Fruit fly (Drosophila melanogaster) whole organism, pupa: ENCODE measurements around the gene CG4957.

ENCODE experiments used
- CG10348 ChIP-seq: fragments of 200-800 bp; sonication (Bioruptor generic); IDR thresholded peaks from 2 replicates; pipeline ENCODE4 v1.3.6; 2022; ENCODE audit warnings: missing biosample characterization, missing genetic modification characterization
- CG12605 ChIP-seq: fragments of 200-800 bp; sonication (Bioruptor generic); IDR thresholded peaks from 2 replicates; pipeline ENCODE4 v1.3.6; 2022; ENCODE audit warnings: missing biosample characterization, missing genetic modification characterization
- CG13204 ChIP-seq: fragments of 200-800 bp; sonication (Bioruptor generic); optimal IDR thresholded peaks from 2 replicates; lab custom pipeline; 2018; ENCODE audit warnings: missing biosample characterization, mild to moderate bottlenecking, missing genetic modification characterization, moderate library complexity
- CG14655 ChIP-seq: fragments of 200-800 bp; sonication (Bioruptor generic); optimal IDR thresholded peaks from 3 replicates; lab custom pipeline; 2017; ENCODE audit warnings: mild to moderate bottlenecking, missing biosample characterization, missing genetic modification reagents, missing genetic modification characterization
- CG15710 ChIP-seq: fragments of 200-800 bp; sonication (Bioruptor generic); optimal IDR thresholded peaks from 2 replicates; lab custom pipeline; 2018; ENCODE audit warnings: missing biosample characterization, mild to moderate bottlenecking, missing genetic modification characterization, moderate library complexity
- CG17806 ChIP-seq: fragments of 200-800 bp; sonication (Bioruptor generic); optimal IDR thresholded peaks from 2 replicates; lab custom pipeline; 2018; ENCODE audit warnings: missing biosample characterization, mild to moderate bottlenecking, missing genetic modification characterization, moderate library complexity
- CG32121 ChIP-seq: fragments of 200-800 bp; sonication (Bioruptor generic); IDR thresholded peaks from 2 replicates; pipeline ENCODE4 v1.3.6; 2022; ENCODE audit warnings: missing biosample characterization, missing genetic modification characterization
- CG34367 ChIP-seq: fragments of 200-800 bp; sonication (Bioruptor generic); optimal IDR thresholded peaks from 2 replicates; lab custom pipeline; 2018; ENCODE audit warnings: missing biosample characterization, mild to moderate bottlenecking, missing genetic modification characterization
- CG4496 ChIP-seq: fragments of 200-800 bp; sonication (Bioruptor generic); IDR thresholded peaks from 3 replicates; pipeline ENCODE4 v1.3.6; 2022; ENCODE audit warnings: missing biosample characterization, missing genetic modification characterization
- CG8159 ChIP-seq: fragments of 200-800 bp; sonication (Bioruptor generic); optimal IDR thresholded peaks from 3 replicates; lab custom pipeline; 2018; ENCODE audit warnings: missing biosample characterization, mild to moderate bottlenecking, missing genetic modification characterization, moderate library complexity
- CG8301 ChIP-seq: fragments of 200-800 bp; sonication (Bioruptor generic); optimal IDR thresholded peaks from 2 replicates; lab custom pipeline; 2018; ENCODE audit warnings: missing biosample characterization, mild to moderate bottlenecking, missing genetic modification characterization
- CG9948 ChIP-seq: fragments of 200-800 bp; sonication (Bioruptor generic); optimal IDR thresholded peaks from 2 replicates; lab custom pipeline; 2018; ENCODE audit warnings: missing biosample characterization, mild to moderate bottlenecking, missing genetic modification characterization, moderate library complexity
- D1 ChIP-seq: fragments of 200-800 bp; sonication (Bioruptor generic); optimal IDR thresholded peaks from 2 replicates; lab custom pipeline; 2018; ENCODE audit warnings: missing biosample characterization, mild to moderate bottlenecking, missing genetic modification characterization, moderate library complexity
- EcR ChIP-seq: fragments of 200-800 bp; sonication (Bioruptor generic); optimal IDR thresholded peaks from 3 replicates; lab custom pipeline; 2019; ENCODE audit warnings: missing biosample characterization, missing genetic modification characterization, mild to moderate bottlenecking, moderate library complexity, missing genetic modification reagents
- Ets98B ChIP-seq: fragments of 200-800 bp; sonication (Bioruptor generic); IDR thresholded peaks from 2 replicates; pipeline ENCODE4 v1.3.6; 2022; ENCODE audit warnings: missing biosample characterization, missing genetic modification characterization
- Pif1A ChIP-seq: fragments of 200-800 bp; sonication (Bioruptor generic); optimal IDR thresholded peaks from 3 replicates; lab custom pipeline; 2016; ENCODE audit warnings: missing biosample characterization, missing genetic modification characterization
- Pif1B ChIP-seq: fragments of 200-800 bp; sonication (Bioruptor generic); optimal IDR thresholded peaks from 3 replicates; lab custom pipeline; 2016; ENCODE audit warnings: missing biosample characterization, missing genetic modification characterization
- Snoo ChIP-seq: fragments of 200-800 bp; sonication (Bioruptor generic); optimal IDR thresholded peaks from 3 replicates; lab custom pipeline; 2017; ENCODE audit warnings: missing biosample characterization, mild to moderate bottlenecking, missing genetic modification characterization, inconsistent platforms
- fd96Ca ChIP-seq: fragments of 200-800 bp; sonication (Bioruptor generic); IDR thresholded peaks from 3 replicates; pipeline ENCODE4 v1.3.6; 2022; ENCODE audit warnings: missing biosample characterization, missing genetic modification characterization
- gl ChIP-seq: fragments of 200-800 bp; sonication (Bioruptor generic); optimal IDR thresholded peaks from 2 replicates; lab custom pipeline; 2018; ENCODE audit warnings: missing biosample characterization, mild to moderate bottlenecking, missing genetic modification characterization
- rn ChIP-seq: fragments of 200-800 bp; sonication (Bioruptor generic); IDR thresholded peaks from 2 replicates; pipeline ENCODE4 v1.3.6; 2022; ENCODE audit warnings: missing biosample characterization, missing genetic modification characterization

The CG4957 gene

dm6 chr2L:10237725-10238446 lies 30.8 kb upstream of the CG4957 start, which contains the start of gene mthl15:
mthl15 (minus strand) TSS chr2L:10238317.
- TF ChIP-seq CG14655 (no peak), CG4496 (GFP tag; lab: Robert Waterston, UW) (no peak), Pif1B (GFP tag; lab: Kevin White, UChicago) (no peak), Snoo (no peak), CG8301 (no peak), CG8159 (tag; lab: Kevin White, UChicago) (no peak), Pif1A (GFP tag; lab: Kevin White, UChicago) (no peak)

DNA sequence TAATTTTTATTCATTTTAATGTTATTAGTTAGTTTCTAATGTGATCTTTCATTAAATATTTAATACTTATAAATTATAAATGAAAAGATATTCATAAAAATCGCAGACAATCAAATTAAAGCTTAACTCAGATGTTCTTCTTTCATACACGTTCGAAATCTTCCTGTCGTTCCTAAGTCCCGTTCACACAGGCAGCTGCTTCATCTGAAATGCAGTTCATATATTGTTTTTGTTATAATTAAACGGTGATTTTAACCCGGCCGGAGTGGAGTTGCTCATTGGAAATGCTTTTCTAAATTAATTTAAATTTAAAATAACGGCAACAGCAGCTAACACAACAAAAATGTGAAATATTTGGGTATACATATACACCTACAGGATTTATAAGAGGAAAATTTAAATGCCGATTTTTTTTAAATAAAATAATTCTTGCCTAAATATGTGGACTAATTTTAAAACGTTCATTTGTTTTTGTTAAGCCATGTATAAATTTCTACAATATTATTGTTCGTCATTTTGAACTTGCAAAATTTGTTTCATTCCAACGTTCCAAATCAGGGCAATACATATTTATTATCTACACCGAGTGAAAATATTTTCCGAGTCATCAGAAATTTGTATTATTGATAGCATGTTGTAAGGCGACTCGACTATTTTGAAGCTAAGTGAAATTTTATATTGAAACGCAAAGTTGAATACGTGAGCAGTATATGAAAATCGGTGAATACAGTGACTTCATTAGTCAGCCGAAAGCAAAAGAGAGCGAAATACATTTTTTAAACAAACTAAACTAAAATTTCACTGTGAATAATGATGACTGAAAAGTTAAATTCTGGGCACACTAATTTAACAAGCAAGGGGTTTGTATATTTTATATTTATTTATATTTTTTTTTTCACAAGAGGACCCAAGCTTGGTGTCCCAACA lies 29.7 kb upstream of the CG4957 start, which contains the start of gene me31B:
Gene me31B, plus strand, starts transcription at position 616 of the 927 bp plus-strand sequence.
- TF ChIP-seq CG14655, result no peak
- TF ChIP-seq CG9948, result peak; percentile 16
- TF ChIP-seq CG4496 (GFP tag; lab: Robert Waterston, UW), result no peak
- no peak for TF ChIP-seq gl (tag; lab: Kevin White, UChicago)
- TF ChIP-seq, all 21 proteins: peak for 1

dm6 chr2L:10246785-10247190 lies 21.9 kb upstream of the CG4957 start, which contains the start of gene chico:
chico (minus strand) TSS chr2L:10247078.
- TF ChIP-seq CG14655 (no peak), Ets98B (GFP tag; lab: Robert Waterston, UW) (no peak), CG10348 (no peak), CG8301 (no peak), CG9948 (no peak), EcR (GFP tag; lab: Kevin White, UChicago) (no peak), Pif1B (GFP tag; lab: Kevin White, UChicago) (no peak), CG15710 (tag; lab: Kevin White, UChicago) (no peak), gl (tag; lab: Kevin White, UChicago) (no peak), D1 (tag; lab: Kevin White, UChicago) (no peak), fd96Ca (GFP tag; lab: Robert Waterston, UW) (no peak), CG17806 (no peak), Pif1A (GFP tag; lab: Kevin White, UChicago) (no peak), CG34367 (no peak), CG12605 (no peak), rn (GFP tag; lab: Robert Waterston, UW) (no peak), Snoo (no peak), CG32121 (GFP tag; lab: Robert Waterston, UW) (no peak), CG4496 (GFP tag; lab: Robert Waterston, UW) (no peak)

dm6 chr2L:10249655-10250202 lies 18.9 kb upstream of the CG4957 start:
- TF ChIP-seq fd96Ca (GFP tag; lab: Robert Waterston, UW), result no peak
- TF ChIP-seq Snoo, result no peak
- no peak for TF ChIP-seq CG32121 (GFP tag; lab: Robert Waterston, UW)
- no peak for TF ChIP-seq CG4496 (GFP tag; lab: Robert Waterston, UW)
- TF ChIP-seq rn (GFP tag; lab: Robert Waterston, UW), result no peak
- no peak for TF ChIP-seq D1 (tag; lab: Kevin White, UChicago)
- no peak for TF ChIP-seq CG15710 (tag; lab: Kevin White, UChicago)
- no peak for TF ChIP-seq EcR (GFP tag; lab: Kevin White, UChicago)
- TF ChIP-seq Pif1B (GFP tag; lab: Kevin White, UChicago), result no peak
- TF ChIP-seq CG8159 (tag; lab: Kevin White, UChicago), result no peak
- no peak for TF ChIP-seq gl (tag; lab: Kevin White, UChicago)
- TF ChIP-seq Ets98B (GFP tag; lab: Robert Waterston, UW), result no peak
- no peak for TF ChIP-seq CG12605
- TF ChIP-seq CG14655, result no peak
- no peak for TF ChIP-seq CG10348
- TF ChIP-seq CG17806, result no peak
- TF ChIP-seq CG34367, result no peak
- no peak for TF ChIP-seq CG8301
- no peak for TF ChIP-seq CG13204 (GFP tag; lab: Kevin White, UChicago)
- no peak for TF ChIP-seq Pif1A (GFP tag; lab: Kevin White, UChicago)
- TF ChIP-seq, all 21 proteins: peak for 0

- no peak for TF ChIP-seq CG12605
- TF ChIP-seq CG17806, result no peak
- TF ChIP-seq CG4496 (GFP tag; lab: Robert Waterston, UW), result no peak
- peak; percentile 43 for TF ChIP-seq EcR (GFP tag; lab: Kevin White, UChicago)
- no peak for TF ChIP-seq CG15710 (tag; lab: Kevin White, UChicago)
Observed at dm6 chr2L:10250441-10250847, 18.2 kb upstream of the CG4957 start, which contains the start of the genes bsk and CG31717. bsk (minus strand) TSS chr2L:10250501. CG31717 (plus strand) TSS chr2L:10250737.

DNA sequence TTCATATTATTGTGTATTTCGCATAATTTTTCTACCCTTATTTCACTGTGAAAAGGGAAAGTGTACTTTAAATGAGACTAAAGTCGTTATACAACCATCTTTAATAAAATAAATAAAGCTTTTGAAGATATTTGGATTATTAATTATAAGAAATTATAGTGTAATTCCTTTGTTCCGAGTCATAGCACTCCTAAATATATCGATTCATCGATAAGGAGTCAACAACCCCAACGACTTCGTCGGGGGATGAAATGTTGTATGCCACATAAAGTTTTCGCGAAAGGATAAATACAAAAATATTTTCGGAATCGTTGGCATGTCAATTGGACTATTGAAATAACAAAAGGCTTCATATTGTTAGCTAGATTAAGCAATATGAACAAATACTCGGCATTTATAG lies 17.1 kb upstream of the CG4957 start, which contains the start of gene Ror:
Gene Ror, plus strand, starts transcription at position 252 of the 400 bp plus-strand sequence.
- TF ChIP-seq EcR (GFP tag; lab: Kevin White, UChicago) (peak; percentile 69), fd96Ca (GFP tag; lab: Robert Waterston, UW) (no peak), gl (tag; lab: Kevin White, UChicago) (no peak), Ets98B (GFP tag; lab: Robert Waterston, UW) (no peak), CG10348 (no peak)
- TF ChIP-seq, all 21 proteins: peak for 1
